Worm (Caenorhabditis elegans): ENCODE measurements around the gene hhat-1.

The hhat-1 gene

DNA sequence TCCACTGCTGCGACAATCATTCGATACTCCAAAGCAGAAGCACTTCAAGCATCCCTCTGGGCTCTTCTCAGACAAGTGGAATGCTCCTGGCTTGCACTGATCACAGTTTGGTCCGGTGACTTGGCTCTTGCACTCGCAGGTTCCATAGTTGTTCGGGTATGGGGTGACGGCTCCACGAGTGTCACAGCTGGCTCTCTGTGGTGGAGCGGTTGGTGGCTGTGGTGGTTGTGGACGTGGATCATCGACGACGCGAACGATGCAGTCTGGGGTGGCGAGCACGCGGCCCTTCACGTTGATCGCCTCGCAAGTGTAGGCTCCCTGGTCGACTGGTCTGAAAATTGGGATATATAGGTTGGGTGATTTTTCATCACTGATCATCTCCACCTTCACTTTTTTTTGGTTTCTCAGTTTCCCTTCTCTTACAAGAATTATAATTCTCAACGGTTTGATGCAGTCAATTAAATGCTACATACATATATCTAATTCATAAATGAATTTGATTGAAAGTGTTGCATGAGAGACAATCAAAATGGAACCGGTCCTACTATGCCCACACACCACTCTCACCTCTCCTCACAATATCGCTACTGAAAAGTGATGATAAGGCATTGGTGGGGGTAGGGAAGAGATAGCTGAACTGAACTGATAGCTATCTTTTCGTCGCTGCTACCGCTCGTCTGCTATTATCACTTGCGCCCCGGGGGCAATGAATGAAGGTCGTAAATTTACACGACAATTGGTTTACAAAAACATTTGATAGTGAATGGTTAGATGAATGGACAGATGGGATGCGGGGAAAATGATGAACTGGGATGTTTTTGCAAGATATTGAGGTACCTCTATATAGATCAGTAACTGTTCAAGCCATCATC is 13.4 kb upstream of the hhat-1 start:
- no peak for TF ChIP-seq ceh-28 (tag; optimal IDR thresholded peaks at IDR 0.05)
- peak; percentile 35 for TF ChIP-seq nhr-43 (tag; optimal IDR thresholded peaks at IDR 0.05; ENCODE audit: poor library complexity, severe bottlenecking)
- peak; percentile 19 for TF ChIP-seq nhr-23 (tag; optimal IDR thresholded peaks at IDR 0.05)
- no peak for TF ChIP-seq ztf-11 (tag; optimal IDR thresholded peaks at IDR 0.05)
- TF ChIP-seq elt-3 (tag; optimal IDR thresholded peaks at IDR 0.05), result peak in 1 of 3 experiments; percentile 66
- peak; percentile 53 for TF ChIP-seq egl-5 (tag; optimal IDR thresholded peaks at IDR 0.05)

DNA sequence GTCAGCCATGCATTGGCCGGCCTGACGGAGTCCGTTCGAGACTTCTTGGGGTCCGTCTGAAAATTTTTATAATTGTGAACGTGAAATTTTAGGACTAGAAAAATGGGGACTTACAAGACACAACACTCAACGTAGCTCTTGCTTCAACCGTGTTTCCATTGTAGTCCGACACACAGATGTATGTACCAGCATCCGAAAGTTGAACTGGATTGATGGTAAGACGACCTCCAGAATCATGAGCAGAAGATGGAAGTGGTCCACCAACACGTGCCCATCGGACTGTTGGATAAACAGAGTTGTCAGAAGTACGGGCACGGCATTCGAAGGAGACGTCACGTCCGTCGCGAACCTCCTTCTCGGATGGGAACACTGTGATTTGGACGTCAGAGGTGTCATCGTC is 12.0 kb upstream of the hhat-1 start:
- TF ChIP-seq elt-2 (tag; optimal IDR thresholded peaks at IDR 0.05) (no peak), lsy-12 (tag; optimal IDR thresholded peaks at IDR 0.05) (no peak), hmg-11 (tag; optimal IDR thresholded peaks at IDR 0.05) (no peak)

DNA sequence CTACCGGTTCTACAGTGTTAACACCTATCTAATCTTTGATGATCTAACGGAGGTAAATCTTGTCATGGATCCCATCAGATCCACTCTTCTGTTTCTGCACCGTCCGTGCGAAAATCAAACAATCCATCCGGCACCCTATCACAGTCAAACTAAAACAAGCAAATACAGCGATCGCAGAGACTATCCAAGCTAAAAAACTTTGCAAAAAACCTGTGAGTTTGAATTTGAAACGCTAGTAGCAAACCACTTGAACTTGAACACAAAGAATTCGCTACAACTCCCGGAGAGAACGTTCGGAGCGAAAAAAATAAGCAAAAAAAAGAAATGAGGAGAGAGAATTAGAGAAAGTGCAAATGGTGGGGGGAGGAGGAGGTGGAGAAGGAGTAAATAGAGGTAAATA is 9.6 kb upstream of the hhat-1 start:
- TF ChIP-seq elt-3 (tag; optimal IDR thresholded peaks at IDR 0.05) (no peak), ama-1 (optimal IDR thresholded peaks at IDR 0.05) (no peak), pha-4 (tag; optimal IDR thresholded peaks at IDR 0.05) (peak; percentile 71), jun-1 (tag; optimal IDR thresholded peaks at IDR 0.05) (no peak)

DNA sequence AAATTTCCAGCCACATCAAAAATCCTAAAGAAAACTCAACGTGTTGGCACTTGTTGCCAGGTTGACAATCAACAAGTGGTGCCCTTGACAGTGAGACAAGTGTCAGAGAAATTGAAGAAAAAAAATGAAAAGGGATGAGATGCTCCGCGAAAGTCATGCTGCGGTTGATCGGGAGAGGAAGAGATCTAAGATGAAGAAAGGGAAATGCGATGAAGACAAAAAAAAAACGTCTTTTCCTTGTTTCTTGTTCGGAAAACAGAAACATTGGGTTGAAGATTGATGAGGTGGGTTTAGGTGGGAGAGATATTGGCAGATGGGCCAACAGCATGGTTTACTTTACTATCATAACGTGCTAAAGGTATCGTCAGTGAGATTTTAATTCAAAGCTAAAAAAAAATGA is 8.1 kb upstream of the hhat-1 start:
- TF ChIP-seq lin-39 (tag; optimal IDR thresholded peaks at IDR 0.05) (peak; percentile 22), egl-27 (tag; optimal IDR thresholded peaks at IDR 0.05) (no peak)

DNA sequence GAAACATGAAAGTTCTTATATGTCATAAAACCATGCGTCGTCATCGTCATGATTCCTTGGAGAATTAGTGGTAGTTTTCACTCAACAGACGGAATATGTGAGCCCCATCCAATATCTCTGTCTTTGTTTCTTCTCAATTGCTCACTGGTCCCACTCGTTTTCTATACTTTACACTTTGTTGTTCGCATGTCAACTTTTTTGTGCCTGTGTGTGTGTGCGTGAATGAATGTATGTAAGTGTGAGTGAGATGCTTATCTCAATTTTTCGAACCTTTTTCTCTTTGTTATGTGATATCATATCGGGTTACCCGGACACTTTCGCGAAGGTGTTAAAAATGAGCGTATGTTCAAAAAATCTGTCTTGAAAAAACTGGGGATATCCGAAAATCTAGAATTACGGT is 6.2 kb upstream of the hhat-1 start:
- TF ChIP-seq ztf-4 (tag; optimal IDR thresholded peaks at IDR 0.05) (no peak), skn-1 (tag; optimal IDR thresholded peaks at IDR 0.05) (no peak), lin-39 (tag; optimal IDR thresholded peaks at IDR 0.05) (peak; percentile 2), nhr-77 (tag; optimal IDR thresholded peaks at IDR 0.05) (no peak), egl-5 (tag; optimal IDR thresholded peaks at IDR 0.05) (peak; percentile 60), aly-2 (tag; optimal IDR thresholded peaks at IDR 0.05) (no peak), zag-1 (tag; optimal IDR thresholded peaks at IDR 0.05) (no peak)

DNA sequence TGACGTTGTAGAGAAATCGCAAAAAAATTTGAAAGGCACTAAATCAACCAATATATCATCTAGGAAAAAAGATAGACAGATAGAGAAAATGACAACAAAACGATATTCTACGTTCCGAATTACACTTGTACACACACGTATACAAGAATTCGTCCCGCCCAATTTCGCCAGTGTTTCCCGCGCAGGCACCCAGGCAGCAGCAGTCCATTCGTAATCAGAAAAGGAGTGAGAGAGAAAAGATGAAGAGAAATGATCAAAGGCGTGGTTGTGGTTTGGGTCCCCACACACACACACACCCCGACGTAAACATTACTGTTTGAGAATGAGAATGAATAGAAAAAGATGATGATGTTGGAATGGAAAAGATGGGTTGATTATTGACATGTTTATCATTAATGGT is 4.6 kb upstream of the hhat-1 start:
- no peak for TF ChIP-seq aly-2 (tag; optimal IDR thresholded peaks at IDR 0.05)
- peak; percentile 40 for TF ChIP-seq nhr-25 (tag; optimal IDR thresholded peaks at IDR 0.05)
- peak; percentile 17 for TF ChIP-seq nhr-23 (tag; optimal IDR thresholded peaks at IDR 0.05)

DNA sequence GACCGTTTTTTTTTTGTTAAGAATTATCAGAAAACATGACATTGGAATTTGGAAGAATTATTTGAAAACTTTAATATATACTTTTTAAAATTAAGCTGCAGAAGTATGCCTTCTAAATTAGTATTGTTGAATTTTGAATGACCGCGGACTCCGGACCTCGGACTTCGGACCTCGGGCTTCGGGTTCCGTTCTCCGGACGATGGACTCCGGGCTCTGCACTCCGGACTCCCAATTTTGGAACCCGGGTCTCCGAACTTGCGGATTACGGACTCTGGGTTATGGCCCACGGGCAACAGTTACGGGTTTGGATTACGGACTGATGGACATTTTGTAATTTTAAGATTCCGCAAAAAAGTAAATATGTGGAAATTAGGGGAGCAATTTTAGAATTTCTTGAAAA is 5.4 kb downstream of the hhat-1 start:
- TF ChIP-seq nhr-12 (tag; optimal IDR thresholded peaks at IDR 0.05), result no peak
- no peak for TF ChIP-seq R02D3.7 (tag; optimal IDR thresholded peaks at IDR 0.05)
- no peak for TF ChIP-seq ceh-82 (tag; optimal IDR thresholded peaks at IDR 0.05)
- no peak for TF ChIP-seq elt-2 (tag; optimal IDR thresholded peaks at IDR 0.05)
- TF ChIP-seq elt-1 (tag; optimal IDR thresholded peaks at IDR 0.05), result no peak
- no peak for TF ChIP-seq ztf-11 (tag; optimal IDR thresholded peaks at IDR 0.05)
- TF ChIP-seq ceh-16 (tag; optimal IDR thresholded peaks at IDR 0.05), result no peak
- TF ChIP-seq fkh-2 (tag; optimal IDR thresholded peaks at IDR 0.05), result no peak
- TF ChIP-seq ama-1 (optimal IDR thresholded peaks at IDR 0.05), result no peak
- no peak for TF ChIP-seq ceh-9 (tag; optimal IDR thresholded peaks at IDR 0.05)
- no peak for TF ChIP-seq ZK546.5 (tag; optimal IDR thresholded peaks at IDR 0.05)
- TF ChIP-seq nhr-237 (tag; optimal IDR thresholded peaks at IDR 0.05), result no peak
- no peak for TF ChIP-seq unc-39 (tag; optimal IDR thresholded peaks at IDR 0.05)
- no peak for TF ChIP-seq nhr-11 (tag; optimal IDR thresholded peaks at IDR 0.05)
- no peak for TF ChIP-seq nfya-1 (tag; optimal IDR thresholded peaks at IDR 0.05; ENCODE audit: insufficient read depth)
- TF ChIP-seq nhr-28 (tag; optimal IDR thresholded peaks at IDR 0.05), result no peak
- no peak for TF ChIP-seq snpc-4 (tag; optimal IDR thresholded peaks at IDR 0.05)
- TF ChIP-seq nhr-77 (tag; optimal IDR thresholded peaks at IDR 0.05), result no peak
- TF ChIP-seq egl-5 (tag; optimal IDR thresholded peaks at IDR 0.05), result no peak
